Worm (Caenorhabditis elegans): ENCODE measurements around the gene sqv-7.

ce11 chrII:6979646-6980045 lies 32.8 kb downstream of the sqv-7 start, which contains the start of gene C15F1.2:
- TF ChIP-seq F10E7.11 (tag; optimal IDR thresholded peaks at IDR 0.05) (no peak), snpc-4 (GFP tag; optimal IDR thresholded peaks at IDR 0.05) (no peak), snpc-4 (tag; optimal IDR thresholded peaks at IDR 0.05) (no peak), ceh-100 (GFP tag; IDR thresholded peaks at IDR 0.05) (no peak), hlh-12 (tag; optimal IDR thresholded peaks at IDR 0.05) (no peak), F22D6.2 (tag; optimal IDR thresholded peaks at IDR 0.05) (no peak), ztf-22 (GFP tag; optimal IDR thresholded peaks at IDR 0.05) (no peak)

Data from whole organism, young adult.